Worm (Caenorhabditis elegans) whole organism, young adult: Measurements from ENCODE around the gene F59E11.6.

Experiments
- ama-1 ChIP-seq, 3 experiments: fragments of 150-350 bp in 1 of 3; sonication (generic microtip) in 2 of 3; optimal IDR thresholded peaks; 2 replicates each; lab custom pipeline; 2014 to 2018; ENCODE audit warnings: missing biosample characterization in 2 of 3, missing genetic modification characterization in 2 of 3, missing genetic modification reagents in 2 of 3
- bed-2 ChIP-seq: fragments of 200-800 bp; sonication (Bioruptor generic); IDR thresholded peaks from 2 replicates; pipeline ENCODE4 v1.3.6; 2022; ENCODE audit warnings: missing genetic modification reagents, missing genetic modification characterization, missing compliant biosample characterization
- efl-1 ChIP-seq: fragments of 150-350 bp; optimal IDR thresholded peaks from 2 replicates; lab custom pipeline; 2014; ENCODE audit warnings: missing biosample characterization, missing genetic modification reagents, missing genetic modification characterization
- lin-54 ChIP-seq: fragments of 200-800 bp; sonication (Bioruptor generic); optimal IDR thresholded peaks from 2 replicates; lab custom pipeline; 2018; ENCODE audit warnings: mild to moderate bottlenecking, missing genetic modification characterization, missing compliant biosample characterization

ce11 chrV:9018871-9019270 is 27.3 kb downstream of the F59E11.6 start:
- TF ChIP-seq ama-1 (optimal IDR thresholded peaks at IDR 0.05; lab: Kevin White, UChicago) (no peak), ama-1 (GFP tag; optimal IDR thresholded peaks at IDR 0.05; lab: Kevin White, UChicago) (no peak), bed-2 (GFP tag; lab: Robert Waterston, UW) (no peak), efl-1 (no peak), lin-54 (GFP tag; lab: Kevin White, UChicago) (no peak)
